Fruit fly (Drosophila melanogaster): ENCODE data around the gene CG13623.

The CG13623 gene

DNA sequence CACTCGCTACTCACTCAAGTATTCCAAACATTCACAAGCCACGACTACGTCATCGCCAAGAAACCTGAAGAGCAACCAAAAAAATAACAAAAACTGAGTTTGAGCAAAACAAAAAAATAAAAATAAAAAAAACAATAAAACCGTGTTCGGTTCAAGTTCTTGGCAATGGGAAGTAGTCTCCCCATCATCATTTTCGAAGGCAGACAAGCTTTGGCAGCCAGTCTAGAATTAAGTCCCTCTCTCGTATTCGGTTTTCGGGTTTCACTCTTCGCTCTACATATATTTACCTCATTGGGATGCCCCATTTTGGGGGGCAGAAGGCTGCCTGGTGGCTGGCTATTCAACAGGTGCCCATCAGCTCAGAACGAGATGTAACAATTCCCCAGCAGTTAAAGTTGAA, 19.5 kb upstream of the CG13623 start:
- no peak for TF ChIP-seq EcR (GFP tag; optimal IDR thresholded peaks at IDR 0.05)
- TF ChIP-seq CG8478 (optimal IDR thresholded peaks at IDR 0.05) = no peak
- no peak for TF ChIP-seq pan (optimal IDR thresholded peaks at IDR 0.05)
- TF ChIP-seq usp (GFP tag; optimal IDR thresholded peaks at IDR 0.05) = no peak
- no peak for TF ChIP-seq psq (optimal IDR thresholded peaks at IDR 0.05)
- TF ChIP-seq Dll (optimal IDR thresholded peaks at IDR 0.05) = no peak

DNA sequence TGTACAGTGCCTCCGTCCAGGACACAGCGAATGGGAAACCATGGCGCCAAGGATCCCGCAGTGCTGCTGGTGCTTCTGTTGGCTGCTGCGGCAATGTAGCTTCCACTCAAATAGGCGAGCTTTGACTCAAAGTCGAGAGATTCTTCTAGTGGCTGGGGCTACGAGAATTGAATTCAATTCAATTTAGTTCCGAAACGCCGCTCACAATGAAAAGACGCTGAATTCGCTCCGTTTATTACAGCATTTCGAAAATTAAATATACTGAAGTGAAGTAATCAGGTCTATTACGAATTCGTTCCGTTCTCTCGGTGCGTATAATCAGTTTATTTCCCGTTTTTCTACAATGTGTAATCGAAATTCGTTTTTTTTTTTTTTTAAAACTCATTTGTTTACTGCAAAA, 18.5 kb upstream of the CG13623 start:
- TF ChIP-seq EcR (GFP tag; optimal IDR thresholded peaks at IDR 0.05) (no peak), psq (optimal IDR thresholded peaks at IDR 0.05) (no peak), pan (optimal IDR thresholded peaks at IDR 0.05) (no peak), usp (GFP tag; optimal IDR thresholded peaks at IDR 0.05) (no peak), CG8478 (optimal IDR thresholded peaks at IDR 0.05) (no peak), Dll (optimal IDR thresholded peaks at IDR 0.05) (no peak)

DNA sequence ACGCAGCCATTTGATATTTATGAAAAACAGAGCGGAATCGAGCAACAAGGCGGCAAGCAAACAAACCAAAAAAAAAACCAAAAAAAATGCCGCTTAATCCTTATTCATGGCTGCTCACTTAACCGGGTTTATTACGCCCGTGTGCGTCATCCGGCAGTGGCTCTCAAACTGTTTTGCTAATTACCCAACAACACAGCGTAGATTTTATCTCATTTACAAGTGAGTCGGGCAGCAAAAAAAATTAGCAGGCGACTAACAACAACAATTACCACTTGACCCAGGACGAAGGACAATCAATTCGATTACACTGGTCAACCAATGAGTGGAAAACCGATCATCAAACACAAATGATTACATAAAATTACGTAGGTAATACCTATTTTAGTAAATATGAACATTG, 17.9 kb upstream of the CG13623 start:
- no peak for TF ChIP-seq pan (optimal IDR thresholded peaks at IDR 0.05)
- no peak for TF ChIP-seq EcR (GFP tag; optimal IDR thresholded peaks at IDR 0.05)
- TF ChIP-seq CG8478 (optimal IDR thresholded peaks at IDR 0.05) = no peak
- TF ChIP-seq psq (optimal IDR thresholded peaks at IDR 0.05) = no peak
- no peak for TF ChIP-seq usp (GFP tag; optimal IDR thresholded peaks at IDR 0.05)
- no peak for TF ChIP-seq Dll (optimal IDR thresholded peaks at IDR 0.05)

DNA sequence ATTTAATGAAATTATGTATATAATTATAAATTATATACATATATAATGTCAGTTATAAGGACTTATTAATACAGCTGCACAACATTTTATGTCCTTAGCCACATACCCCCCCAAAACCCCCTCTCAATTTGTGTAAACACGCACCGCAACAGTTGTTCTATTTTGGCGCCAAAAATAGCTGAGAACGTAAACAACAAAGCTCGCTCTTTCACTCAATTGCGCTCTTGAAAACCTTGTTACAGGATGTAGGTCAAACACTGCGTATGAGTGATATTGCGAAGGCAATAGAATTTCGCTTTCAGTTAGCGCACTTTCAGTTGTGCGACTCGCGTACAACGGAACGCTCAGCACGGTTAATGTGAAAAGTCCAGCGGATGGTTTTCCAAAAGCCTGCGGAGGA, 14.0 kb upstream of the CG13623 start, which contains the start of gene Esyt2:
TSS of gene Esyt2 (plus strand) at position 332 of the 400 bp plus-strand sequence.
- TF ChIP-seq psq (optimal IDR thresholded peaks at IDR 0.05) (no peak), CG8478 (optimal IDR thresholded peaks at IDR 0.05) (no peak), pan (optimal IDR thresholded peaks at IDR 0.05) (no peak), EcR (GFP tag; optimal IDR thresholded peaks at IDR 0.05) (no peak), usp (GFP tag; optimal IDR thresholded peaks at IDR 0.05) (no peak), Dll (optimal IDR thresholded peaks at IDR 0.05) (no peak)

DNA sequence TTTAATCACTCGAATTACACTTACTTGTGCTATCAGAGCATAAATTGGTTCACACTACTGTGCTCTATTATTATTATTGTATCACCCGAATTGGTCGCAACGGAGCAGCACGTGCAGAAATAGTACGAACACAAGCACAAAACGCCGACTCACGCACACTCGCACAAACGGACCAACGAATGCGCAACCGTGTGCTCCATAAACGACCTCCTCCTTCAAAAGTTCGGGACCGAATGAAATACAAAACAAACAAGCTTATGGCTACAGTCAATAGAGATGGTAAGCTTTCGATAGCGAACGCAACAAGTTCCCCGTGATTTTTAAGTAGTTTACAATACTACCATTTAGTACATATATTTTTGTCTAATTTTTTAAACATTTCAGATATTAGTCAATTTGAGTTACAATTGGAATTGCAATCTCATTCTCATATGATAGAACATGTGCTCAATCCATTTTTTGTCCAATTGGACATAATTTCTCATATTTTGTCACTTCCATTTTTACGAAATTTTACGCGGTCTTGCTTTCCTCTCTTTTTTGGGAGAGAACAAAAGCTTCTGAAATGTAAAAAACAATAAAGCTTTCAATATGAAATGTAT, 13.4 kb upstream of the CG13623 start, which contains the start of gene Cftr:
TSS of gene Cftr (minus strand) at position 239 of the 602 bp plus-strand sequence.
- TF ChIP-seq usp (GFP tag; optimal IDR thresholded peaks at IDR 0.05) = no peak
- no peak for TF ChIP-seq CG8478 (optimal IDR thresholded peaks at IDR 0.05)
- no peak for TF ChIP-seq Dll (optimal IDR thresholded peaks at IDR 0.05)
- no peak for TF ChIP-seq psq (optimal IDR thresholded peaks at IDR 0.05)
- no peak for TF ChIP-seq EcR (GFP tag; optimal IDR thresholded peaks at IDR 0.05)
- TF ChIP-seq pan (optimal IDR thresholded peaks at IDR 0.05) = no peak

DNA sequence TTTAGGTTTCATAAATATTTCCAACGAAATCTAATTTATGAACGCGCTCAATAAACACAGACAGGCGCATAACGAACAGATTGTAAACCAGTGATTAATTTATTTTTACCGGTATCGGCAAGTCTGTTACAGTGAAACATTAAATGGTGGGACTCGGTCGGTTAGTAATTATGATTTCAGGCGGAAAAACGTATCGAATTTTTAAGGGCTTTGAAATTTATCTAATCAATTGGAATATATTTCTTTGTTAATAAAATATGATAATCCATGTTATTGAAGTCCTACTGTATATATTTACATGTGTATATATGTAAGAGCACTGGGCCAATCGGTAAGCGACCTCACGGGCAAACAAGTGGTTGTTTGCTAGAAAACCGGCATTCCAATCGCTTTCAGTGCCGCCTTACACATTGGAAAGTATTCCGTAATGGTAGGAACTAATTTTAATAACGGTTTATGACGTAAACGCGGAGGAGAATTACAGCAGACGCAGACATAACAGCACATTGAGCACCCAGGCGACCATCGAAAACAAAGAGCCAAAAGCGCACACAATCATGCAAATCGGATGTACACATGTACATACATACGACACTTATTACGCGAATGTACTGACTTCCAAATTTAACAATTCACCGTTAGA, 12.8 kb upstream of the CG13623 start:
- TF ChIP-seq pan (optimal IDR thresholded peaks at IDR 0.05) (no peak), Dll (optimal IDR thresholded peaks at IDR 0.05) (no peak), usp (GFP tag; optimal IDR thresholded peaks at IDR 0.05) (no peak), CG8478 (optimal IDR thresholded peaks at IDR 0.05) (no peak), EcR (GFP tag; optimal IDR thresholded peaks at IDR 0.05) (no peak), psq (optimal IDR thresholded peaks at IDR 0.05) (no peak)

DNA sequence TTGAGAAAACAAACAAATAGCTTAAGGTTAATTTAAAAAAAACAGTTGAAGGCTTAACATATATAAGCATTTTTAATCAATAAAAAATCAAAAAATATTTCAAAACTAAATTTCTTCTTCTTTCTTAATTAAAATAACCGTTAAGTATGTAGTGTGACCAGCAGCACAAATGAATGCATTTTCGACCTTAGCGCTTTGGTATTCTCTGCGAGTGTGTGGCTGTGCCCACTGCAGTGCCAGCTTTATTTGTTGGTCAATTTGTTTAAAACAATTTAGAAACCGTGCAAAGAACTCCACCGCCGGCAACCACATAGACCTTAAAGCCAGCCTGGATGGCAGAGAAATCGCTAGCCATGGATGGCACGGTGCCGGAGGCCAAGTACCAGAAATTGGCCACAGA, 2.5 kb downstream of the CG13623 start, which contains the start of gene CG6607:
TSS of gene CG6607 (plus strand) at position 203 of the 400 bp plus-strand sequence.
- TF ChIP-seq psq (optimal IDR thresholded peaks at IDR 0.05) (no peak), CG8478 (optimal IDR thresholded peaks at IDR 0.05) (no peak), pan (optimal IDR thresholded peaks at IDR 0.05) (no peak), EcR (GFP tag; optimal IDR thresholded peaks at IDR 0.05) (no peak), usp (GFP tag; optimal IDR thresholded peaks at IDR 0.05) (no peak), Dll (optimal IDR thresholded peaks at IDR 0.05) (no peak)

DNA sequence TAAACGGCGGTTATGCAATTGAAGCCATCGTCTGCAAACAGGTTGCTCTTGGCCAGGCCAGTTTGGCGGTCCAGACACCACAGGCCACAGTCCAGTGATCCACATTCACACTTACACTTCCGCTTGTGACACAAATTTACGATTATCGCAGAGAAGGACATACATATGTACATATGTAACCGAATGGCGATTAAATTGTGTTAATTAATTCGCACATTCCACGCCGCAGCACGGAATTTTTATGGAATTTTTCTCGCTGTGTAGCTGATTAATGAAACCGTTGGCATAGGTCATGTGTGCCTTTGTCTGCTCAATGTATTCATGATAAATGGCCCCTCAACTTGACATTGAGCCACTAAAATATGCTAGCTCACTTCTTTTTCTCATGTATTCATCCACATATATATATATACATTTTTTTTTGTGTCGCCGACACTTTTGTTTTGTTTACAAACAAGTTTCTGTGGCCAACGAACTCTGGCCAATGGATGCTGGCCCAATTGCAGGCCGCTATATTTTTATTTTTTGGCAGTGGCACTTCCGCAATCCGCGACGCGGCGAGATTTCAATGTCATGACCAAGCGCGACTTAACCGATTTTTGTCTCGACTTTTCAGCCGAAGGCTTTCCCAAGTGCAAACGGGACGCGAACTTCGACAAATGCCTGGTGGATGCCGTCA, 4.2 kb downstream of the CG13623 start:
- TF ChIP-seq usp (GFP tag; optimal IDR thresholded peaks at IDR 0.05) (no peak), EcR (GFP tag; optimal IDR thresholded peaks at IDR 0.05) (no peak), psq (optimal IDR thresholded peaks at IDR 0.05) (no peak), pan (optimal IDR thresholded peaks at IDR 0.05) (no peak), Dll (optimal IDR thresholded peaks at IDR 0.05) (no peak), CG8478 (optimal IDR thresholded peaks at IDR 0.05) (no peak)

DNA sequence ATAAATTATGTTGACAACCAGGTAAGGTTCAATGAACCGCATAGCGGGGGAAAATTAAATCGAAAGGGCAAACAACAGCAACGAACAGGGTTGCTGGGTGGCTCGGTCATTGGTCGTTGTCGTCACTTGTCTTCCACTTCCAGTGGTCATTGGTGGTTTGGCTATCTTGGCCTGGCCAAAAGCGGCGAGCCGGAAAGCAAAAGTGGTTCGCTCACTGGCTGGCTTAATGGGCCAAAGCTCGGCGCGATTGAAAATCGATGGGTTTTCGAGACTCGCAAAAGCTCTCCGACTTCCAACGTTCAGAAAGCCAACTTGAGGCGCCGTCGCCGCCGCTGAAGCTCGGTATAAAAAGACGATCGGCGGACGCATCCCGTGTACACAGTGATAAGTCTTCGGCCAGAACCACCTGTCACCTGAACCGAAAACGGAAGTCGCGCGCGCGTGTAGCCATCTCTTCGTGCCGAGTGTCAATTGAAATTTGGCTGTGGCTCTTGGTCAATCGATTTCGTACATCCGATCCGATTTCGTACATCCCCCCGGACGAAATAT, 5.9 kb downstream of the CG13623 start, which contains the start of gene Jhbp12:
TSS of gene Jhbp12 (plus strand) at position 369 of the 549 bp plus-strand sequence.
- TF ChIP-seq usp (GFP tag; optimal IDR thresholded peaks at IDR 0.05) (no peak), CG8478 (optimal IDR thresholded peaks at IDR 0.05) (no peak), pan (optimal IDR thresholded peaks at IDR 0.05) (no peak), Dll (optimal IDR thresholded peaks at IDR 0.05) (no peak)

DNA sequence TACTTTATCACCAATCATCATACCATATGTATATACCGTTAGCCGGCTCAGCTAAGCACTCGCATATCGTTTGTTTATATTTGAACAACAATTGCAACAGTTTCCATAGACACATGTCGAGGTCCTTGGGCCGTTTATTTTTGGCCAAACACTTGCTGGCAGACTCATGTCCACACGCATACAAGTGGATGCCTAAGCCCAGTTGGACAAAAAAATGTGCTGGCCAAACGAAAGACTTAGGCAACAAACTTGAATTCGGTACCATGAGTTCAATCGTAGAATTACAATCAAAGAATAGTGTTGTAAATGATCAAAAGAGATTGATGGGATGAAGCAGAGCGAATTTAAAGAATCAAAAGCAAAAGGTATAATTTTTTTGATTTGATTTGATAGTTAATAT, 6.8 kb downstream of the CG13623 start, which contains the start of gene CG13622:
TSS of gene CG13622 (minus strand) at position 101 of the 400 bp plus-strand sequence.
- TF ChIP-seq pan (optimal IDR thresholded peaks at IDR 0.05) = no peak
- TF ChIP-seq Dll (optimal IDR thresholded peaks at IDR 0.05) = no peak
- no peak for TF ChIP-seq psq (optimal IDR thresholded peaks at IDR 0.05)
- no peak for TF ChIP-seq usp (GFP tag; optimal IDR thresholded peaks at IDR 0.05)
- TF ChIP-seq EcR (GFP tag; optimal IDR thresholded peaks at IDR 0.05) = no peak
- no peak for TF ChIP-seq CG8478 (optimal IDR thresholded peaks at IDR 0.05)

DNA sequence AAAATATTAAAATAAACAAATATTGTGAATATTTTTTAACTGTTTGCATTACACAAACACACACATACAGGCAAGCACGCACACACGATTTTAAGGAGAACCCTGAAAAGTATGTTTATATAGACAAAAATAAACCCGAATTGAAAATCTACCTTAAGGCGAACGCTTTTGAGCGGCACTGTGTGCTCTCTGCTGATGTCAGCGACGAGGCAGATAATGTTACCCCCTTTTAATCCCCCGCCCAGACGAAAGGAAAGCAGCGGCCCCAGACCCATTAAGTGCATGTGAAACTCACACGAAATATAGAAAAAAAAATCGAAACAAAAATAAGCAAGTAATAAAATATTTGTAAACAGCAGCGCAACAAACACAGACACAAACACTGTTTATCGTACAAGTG, 9.0 kb downstream of the CG13623 start:
- no peak for TF ChIP-seq CG8478 (optimal IDR thresholded peaks at IDR 0.05)
- TF ChIP-seq usp (GFP tag; optimal IDR thresholded peaks at IDR 0.05) = no peak
- no peak for TF ChIP-seq psq (optimal IDR thresholded peaks at IDR 0.05)
- TF ChIP-seq Dll (optimal IDR thresholded peaks at IDR 0.05) = no peak
- no peak for TF ChIP-seq EcR (GFP tag; optimal IDR thresholded peaks at IDR 0.05)
- TF ChIP-seq pan (optimal IDR thresholded peaks at IDR 0.05) = no peak

Data from whole organism.